Worm (Caenorhabditis elegans) whole organism, L3 larva: ENCODE data around the gene pyc-1.

Source experiments
- egl-27 ChIP-seq: sonication (generic microtip); optimal IDR thresholded peaks from 4 replicates; lab custom pipeline; 2017; ENCODE audit warnings: missing biosample characterization, missing genetic modification reagents, missing genetic modification characterization
- elt-1 ChIP-seq: fragments of 150-350 bp; optimal IDR thresholded peaks from 2 replicates; lab custom pipeline; 2014; ENCODE audit warnings: missing biosample characterization, missing genetic modification characterization

- TF ChIP-seq egl-27 (tag; lab: Kevin White, UChicago) (no peak), elt-1 (tag; lab: Kevin White, UChicago) (no peak)
These were observed 22.5 kb upstream of the pyc-1 start for ce11 chrV:11844828-11845227.
